Worm (Caenorhabditis elegans) whole organism, L2 larva: ENCODE data around the gene ZC190.2.

Experiments
- R02D3.7 ChIP-seq: fragments of 150-350 bp; optimal IDR thresholded peaks from 2 replicates; lab custom pipeline; 2014; ENCODE audit warnings: missing biosample characterization, missing genetic modification characterization
- Y55F3AM.14 ChIP-seq: fragments of 200-800 bp; sonication (Bioruptor generic); optimal IDR thresholded peaks from 2 replicates; lab custom pipeline; 2018; ENCODE audit warnings: mild to moderate bottlenecking, missing genetic modification characterization, missing compliant biosample characterization
- ama-1 ChIP-seq: fragments of 150-350 bp; optimal IDR thresholded peaks from 2 replicates; lab custom pipeline; 2018; ENCODE audit warnings: inconsistent platforms
- elt-1 ChIP-seq: fragments of 150-350 bp; optimal IDR thresholded peaks from 2 replicates; lab custom pipeline; 2014; ENCODE audit warnings: missing biosample characterization, missing genetic modification characterization
- elt-3 ChIP-seq: sonication (generic microtip); optimal IDR thresholded peaks from 2 replicates; lab custom pipeline; 2017; ENCODE audit warnings: missing biosample characterization, missing genetic modification characterization
- fos-1 ChIP-seq: fragments of 150-350 bp; optimal IDR thresholded peaks from 2 replicates; lab custom pipeline; 2014; ENCODE audit warnings: missing biosample characterization, missing genetic modification characterization
- lin-11 ChIP-seq: fragments of 150-350 bp; sonication (generic microtip); optimal IDR thresholded peaks from 2 replicates; lab custom pipeline; 2014; ENCODE audit warnings: missing biosample characterization, missing genetic modification characterization, inconsistent platforms, mixed read lengths
- lsy-2 ChIP-seq, 2 experiments: fragments of 150-350 bp in 1 of 2; sonication (generic microtip) in 1 of 2; optimal IDR thresholded peaks; 2 replicates each; lab custom pipeline; 2014 to 2017; ENCODE audit warnings: missing biosample characterization in 2 of 2, missing genetic modification characterization in 2 of 2
- mbf-1 ChIP-seq: sonication (generic microtip); optimal IDR thresholded peaks from 2 replicates; lab custom pipeline; 2017; ENCODE audit warnings: missing biosample characterization, missing genetic modification characterization
- nhr-11 ChIP-seq: fragments of 150-350 bp; optimal IDR thresholded peaks from 2 replicates; lab custom pipeline; 2014; ENCODE audit warnings: missing biosample characterization, missing genetic modification characterization
- nhr-237 ChIP-seq: fragments of 150-350 bp; optimal IDR thresholded peaks from 2 replicates; lab custom pipeline; 2014; ENCODE audit warnings: missing biosample characterization, missing genetic modification characterization
- skn-1 ChIP-seq: sonication (generic microtip); optimal IDR thresholded peaks from 2 replicates; lab custom pipeline; 2017; ENCODE audit warnings: missing biosample characterization, missing genetic modification characterization
- snpc-4 ChIP-seq: fragments of 150-350 bp; optimal IDR thresholded peaks from 2 replicates; lab custom pipeline; 2014; ENCODE audit warnings: missing biosample characterization, missing genetic modification characterization
- zag-1 ChIP-seq: fragments of 150-350 bp; optimal IDR thresholded peaks from 2 replicates; lab custom pipeline; 2014; ENCODE audit warnings: missing biosample characterization, missing genetic modification characterization

ce11 chrV:8673498-8673897 lies 7.7 kb upstream of the ZC190.2 start, which contains the start of gene ZC190.5:
- no peak for TF ChIP-seq zag-1
- no peak for TF ChIP-seq Y55F3AM.14 (GFP tag; lab: Kevin White, UChicago)
- TF ChIP-seq skn-1: no peak
- TF ChIP-seq nhr-11 (tag; lab: Kevin White, UChicago): no peak
- no peak for TF ChIP-seq ama-1 (lab: Kevin White, UChicago)
- TF ChIP-seq snpc-4 (tag; lab: Kevin White, UChicago): no peak
- TF ChIP-seq elt-1 (tag; lab: Kevin White, UChicago): no peak
- TF ChIP-seq R02D3.7 (tag; lab: Kevin White, UChicago): no peak
- no peak for TF ChIP-seq lsy-2 (tag; optimal IDR thresholded peaks at IDR 0.05; lab: Kevin White, UChicago)
- no peak for TF ChIP-seq fos-1 (tag; lab: Kevin White, UChicago)
- TF ChIP-seq elt-3: no peak
- TF ChIP-seq lin-11 (tag; lab: Kevin White, UChicago): no peak
- no peak for TF ChIP-seq mbf-1 (tag; lab: Kevin White, UChicago)
- TF ChIP-seq nhr-237 (tag; lab: Kevin White, UChicago): no peak
